Fruit fly (Drosophila melanogaster): ENCODE results near the gene CG13884.
A peak's percentile ranks its signal among the peaks of the same experiment; 100 is the strongest.

The CG13884 gene

DNA sequence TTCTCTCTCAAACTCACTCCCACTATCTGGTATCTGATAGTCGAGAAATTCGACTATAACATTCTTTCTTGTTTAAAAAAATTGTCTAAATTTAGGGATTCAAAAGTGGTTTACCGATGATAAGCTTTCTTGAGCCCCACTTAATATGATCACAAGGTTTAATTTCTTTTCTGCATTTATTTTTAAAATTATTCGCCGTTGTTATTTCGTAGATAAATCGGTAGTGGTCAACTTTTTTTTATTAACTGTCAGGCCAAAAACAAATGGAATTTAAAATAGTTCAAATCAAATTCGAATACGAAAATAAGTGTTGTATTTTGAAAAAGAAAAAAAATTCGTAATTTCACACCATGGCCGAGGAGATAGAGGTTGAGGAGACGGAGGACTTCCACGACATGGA, 8.6 kb downstream of the CG13884 start, which contains the start of gene Roc1b:
TSS of gene Roc1b (plus strand) at position 301 of the 400 bp plus-strand sequence.
- TF ChIP-seq CTCF (optimal IDR thresholded peaks at IDR 0.05) (no peak), CG8478 (optimal IDR thresholded peaks at IDR 0.05) (no peak)

DNA sequence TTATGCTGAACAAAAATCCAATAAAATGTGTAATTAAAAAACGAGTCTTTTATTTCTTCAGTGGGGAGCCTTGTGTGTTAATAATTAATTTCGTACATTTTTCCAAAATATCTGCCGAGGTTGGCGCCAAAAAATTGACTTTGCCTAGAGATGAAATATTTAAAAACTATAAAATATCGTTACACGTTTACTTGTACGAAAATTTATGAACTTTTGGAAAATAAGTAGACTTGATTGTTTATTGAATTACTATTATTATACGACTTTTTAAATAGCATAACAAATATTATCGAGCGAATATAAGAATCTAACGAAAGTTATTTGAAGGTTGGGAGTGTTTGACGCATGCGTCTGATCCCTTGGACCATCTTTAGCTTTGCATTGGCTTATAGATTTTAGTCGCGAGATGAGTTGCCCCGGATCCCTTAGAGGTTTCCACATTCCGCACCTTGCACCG, 10.2 kb downstream of the CG13884 start, which contains the start of gene CG1231:
TSS of gene CG1231 (plus strand) at position 407 of the 457 bp plus-strand sequence.
- TF ChIP-seq CG8478 (optimal IDR thresholded peaks at IDR 0.05): no peak

- TF ChIP-seq CTCF (optimal IDR thresholded peaks at IDR 0.05) (no peak), CG8478 (optimal IDR thresholded peaks at IDR 0.05) (no peak)
Observed at dm6 chr3L:350651-351228, 15.5 kb downstream of the CG13884 start.

- TF ChIP-seq CG8478 (optimal IDR thresholded peaks at IDR 0.05) (no peak), CTCF (optimal IDR thresholded peaks at IDR 0.05) (no peak)
Observed at dm6 chr3L:349751-350150, 16.5 kb downstream of the CG13884 start.

DNA sequence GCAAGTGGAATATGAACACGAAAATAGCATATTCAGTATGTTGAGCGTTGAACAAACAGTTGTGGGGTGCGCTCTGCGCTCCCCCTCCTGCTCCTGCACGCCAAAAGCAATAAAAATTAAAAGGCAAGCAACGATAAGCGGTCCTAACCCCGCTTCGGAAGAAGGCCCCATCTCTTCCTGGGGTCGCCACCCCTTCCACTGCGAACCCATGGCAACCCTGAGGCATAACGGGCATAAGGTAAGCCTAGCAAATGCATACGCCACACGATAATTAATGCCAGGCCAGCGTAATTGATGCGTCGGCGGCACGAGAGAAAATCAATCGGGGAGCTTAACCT, 17.9 kb downstream of the CG13884 start:
- TF ChIP-seq CTCF (optimal IDR thresholded peaks at IDR 0.05): no peak
- TF ChIP-seq CG8478 (optimal IDR thresholded peaks at IDR 0.05): no peak

- TF ChIP-seq CG8478 (optimal IDR thresholded peaks at IDR 0.05) (no peak), CTCF (optimal IDR thresholded peaks at IDR 0.05) (no peak)
Observed at dm6 chr3L:347641-348405, 18.4 kb downstream of the CG13884 start.

DNA sequence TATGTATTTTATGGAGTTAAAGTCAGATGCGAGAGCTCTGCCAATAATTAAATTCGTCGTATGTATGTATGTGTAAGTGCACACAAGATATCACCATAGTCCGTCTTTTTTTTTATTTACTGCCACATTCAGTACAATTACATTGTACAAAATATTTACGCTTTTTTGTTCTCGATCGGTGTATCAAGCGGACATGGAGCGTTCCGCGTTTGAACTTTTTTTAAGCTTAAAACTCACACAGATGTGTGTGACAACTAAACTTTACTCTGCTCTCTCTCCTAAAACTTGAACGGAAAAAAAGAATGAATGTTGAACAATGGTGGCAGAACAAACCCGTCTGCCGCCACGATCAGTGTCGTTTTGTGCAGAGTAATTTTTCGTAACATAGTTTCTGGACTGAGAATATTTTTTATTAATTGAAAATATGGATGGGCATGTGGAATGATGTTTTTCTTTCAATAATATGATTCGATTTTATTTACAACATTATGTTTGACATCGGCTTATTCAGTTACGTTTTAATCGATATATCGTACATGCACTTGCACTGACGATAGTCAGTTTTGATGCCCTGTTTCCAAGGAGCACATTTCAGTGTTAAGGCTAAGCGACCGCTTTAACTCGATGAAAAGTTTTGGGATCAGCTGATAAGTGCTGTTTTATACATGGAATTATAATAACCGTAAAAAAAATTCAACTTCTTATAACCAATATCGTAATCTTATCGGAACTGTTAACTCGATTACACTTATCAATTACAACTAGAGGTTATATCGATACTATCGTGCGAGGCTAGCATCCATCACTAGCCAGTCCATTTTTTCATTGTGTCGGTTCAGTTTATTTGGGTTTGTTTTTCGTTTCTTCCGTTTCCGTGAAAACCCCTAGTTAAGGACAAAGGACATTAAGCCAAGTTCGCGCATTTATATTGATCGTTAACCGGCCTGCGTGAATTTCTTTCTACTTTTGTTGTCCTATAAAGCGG, 19.3 kb downstream of the CG13884 start, which contains the start of gene mth:
TSS of gene mth (minus strand) at position 302 of the 985 bp plus-strand sequence.
- TF ChIP-seq CTCF (optimal IDR thresholded peaks at IDR 0.05) (peak in 1 of 2 experiments; percentile 5), CG8478 (optimal IDR thresholded peaks at IDR 0.05) (no peak)

DNA sequence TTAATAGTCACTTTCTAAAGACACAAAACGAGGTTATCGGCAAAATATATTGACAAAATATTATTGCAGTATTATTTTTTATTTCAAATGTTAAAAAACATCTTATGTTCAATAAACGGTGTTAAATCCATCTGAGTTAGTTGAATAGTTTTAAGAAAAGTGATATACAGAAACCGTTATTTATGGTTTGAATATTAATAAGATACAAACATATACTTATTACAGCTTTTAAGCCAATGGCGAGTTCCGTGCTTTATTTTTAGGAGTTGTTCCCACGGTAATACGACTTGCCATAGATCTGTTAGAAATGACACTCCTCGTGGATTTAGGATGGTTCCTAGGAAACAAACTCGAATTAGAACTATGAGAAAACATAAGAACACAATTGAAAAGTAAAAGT, 22.9 kb downstream of the CG13884 start:
- TF ChIP-seq CG8478 (optimal IDR thresholded peaks at IDR 0.05) (no peak), CTCF (optimal IDR thresholded peaks at IDR 0.05) (no peak)

DNA sequence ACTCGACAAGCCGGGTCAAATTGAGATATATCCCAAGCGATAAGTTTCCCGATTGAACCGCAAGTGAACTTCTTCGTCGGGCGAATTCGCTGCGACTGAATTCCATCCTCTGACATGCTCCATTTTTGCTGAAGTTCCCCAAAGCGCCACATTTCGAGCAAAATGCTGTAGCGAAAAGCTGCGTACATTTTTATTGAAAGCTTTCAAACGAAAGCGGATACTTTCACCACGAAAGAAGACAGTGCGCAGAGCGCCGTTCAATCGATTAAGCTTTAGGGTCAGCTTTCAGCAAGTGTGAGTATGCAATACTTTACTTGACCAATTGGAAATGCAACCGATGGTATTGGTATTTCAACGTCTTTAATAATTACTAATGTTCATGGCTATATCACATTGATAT, 23.4 kb downstream of the CG13884 start, which contains the start of gene mthl10:
TSS of gene mthl10 (minus strand) at position 77 of the 400 bp plus-strand sequence.
- no peak for TF ChIP-seq CG8478 (optimal IDR thresholded peaks at IDR 0.05)
- peak; percentile 31 to 51 for TF ChIP-seq CTCF (optimal IDR thresholded peaks at IDR 0.05)

DNA sequence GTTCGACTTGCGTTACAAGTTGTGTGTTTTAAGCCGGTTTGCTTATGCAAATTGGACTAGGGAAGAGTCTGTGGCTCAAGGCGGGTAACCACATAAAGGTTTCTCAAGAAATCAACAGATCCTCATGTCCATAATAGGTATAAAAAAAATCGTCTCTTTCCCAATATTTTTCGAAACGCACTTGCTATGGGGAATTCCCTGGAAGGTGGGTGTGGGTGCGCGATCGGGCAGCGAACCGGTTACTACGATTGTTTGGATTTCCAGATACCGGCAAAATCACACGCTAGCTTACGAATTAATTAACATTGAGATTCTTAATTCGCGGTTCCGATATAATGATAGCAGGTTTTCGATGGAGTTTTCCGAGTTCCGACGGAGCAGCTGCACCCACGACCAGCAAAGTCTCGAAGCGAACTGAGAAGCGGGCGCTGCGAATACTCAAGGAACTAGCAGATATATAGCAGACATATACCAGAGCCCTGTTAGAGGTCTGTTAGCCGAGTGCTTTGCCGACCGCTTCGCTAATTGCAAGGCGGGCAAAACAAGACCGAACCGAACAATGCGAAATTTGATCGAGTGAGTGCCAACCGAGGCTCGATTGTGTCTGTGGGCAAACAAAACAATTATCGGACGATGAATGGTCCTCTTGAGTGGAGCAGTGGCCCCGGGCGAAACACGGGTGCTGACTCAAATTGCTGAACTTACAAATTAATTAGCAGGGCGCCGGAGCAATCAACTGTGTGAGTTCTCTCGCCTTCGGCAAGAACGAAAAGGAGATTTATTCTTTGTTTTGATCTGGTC, 25.0 kb downstream of the CG13884 start:
- TF ChIP-seq CG8478 (optimal IDR thresholded peaks at IDR 0.05): no peak
- no peak for TF ChIP-seq CTCF (optimal IDR thresholded peaks at IDR 0.05)

DNA sequence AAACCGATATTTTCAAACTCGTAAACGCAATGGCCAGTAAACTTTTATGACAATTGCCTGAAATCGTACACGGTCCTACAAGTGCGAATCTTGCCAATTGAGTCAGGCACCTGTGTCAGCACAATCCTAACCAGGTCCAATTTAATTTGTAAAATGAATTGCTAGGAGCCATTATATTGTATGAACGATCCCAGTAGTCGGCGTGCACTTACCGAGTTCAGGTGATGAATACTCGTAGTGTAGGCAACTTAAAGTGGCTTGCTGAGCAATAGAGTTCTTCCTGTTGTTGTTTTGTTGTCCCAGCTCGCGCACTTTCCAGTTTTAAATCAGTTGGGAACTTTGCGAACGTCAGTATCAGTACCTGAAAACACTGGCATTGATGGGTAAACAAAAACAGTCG, 25.7 kb downstream of the CG13884 start:
- TF ChIP-seq CG8478 (optimal IDR thresholded peaks at IDR 0.05) (no peak), CTCF (optimal IDR thresholded peaks at IDR 0.05) (no peak)

- TF ChIP-seq CTCF (optimal IDR thresholded peaks at IDR 0.05) (no peak), CG8478 (optimal IDR thresholded peaks at IDR 0.05) (no peak)
Observed at dm6 chr3L:340124-340523, 26.1 kb downstream of the CG13884 start.

DNA sequence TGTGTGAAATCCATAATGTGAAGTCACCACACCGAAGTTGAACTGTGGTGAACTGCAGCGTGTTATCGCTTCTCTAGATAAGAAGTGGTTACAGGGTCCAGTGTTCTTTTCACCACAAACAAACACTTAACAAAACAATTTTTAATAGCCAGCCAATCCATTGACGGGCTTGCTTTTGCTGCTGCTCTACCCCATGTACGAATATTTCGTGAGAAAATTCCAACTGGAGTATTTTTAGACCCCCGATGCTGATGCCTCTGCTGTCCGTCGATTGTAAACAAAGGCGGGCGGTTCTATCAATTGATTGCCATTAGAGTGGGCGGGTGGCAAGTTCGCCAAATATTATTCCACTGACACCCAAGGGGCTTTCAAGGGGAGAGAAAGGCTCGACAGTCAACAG, 27.2 kb downstream of the CG13884 start:
- TF ChIP-seq CG8478 (optimal IDR thresholded peaks at IDR 0.05) (no peak), CTCF (optimal IDR thresholded peaks at IDR 0.05) (no peak)

- TF ChIP-seq CTCF (optimal IDR thresholded peaks at IDR 0.05) (no peak), CG8478 (optimal IDR thresholded peaks at IDR 0.05) (no peak)
Observed at dm6 chr3L:338116-338515, 28.1 kb downstream of the CG13884 start.

Measured in S2 (cell line).